Fruit fly (Drosophila melanogaster) whole organism, pupa: ENCODE measurements around the gene CG13737.

Experiments
- CG12605 ChIP-seq: fragments of 200-800 bp; sonication (Bioruptor generic); IDR thresholded peaks from 2 replicates; pipeline ENCODE4 v1.3.6; 2022; ENCODE audit warnings: missing biosample characterization, missing genetic modification characterization
- CG13204 ChIP-seq: fragments of 200-800 bp; sonication (Bioruptor generic); optimal IDR thresholded peaks from 2 replicates; lab custom pipeline; 2018; ENCODE audit warnings: missing biosample characterization, mild to moderate bottlenecking, missing genetic modification characterization, moderate library complexity
- CG14655 ChIP-seq: fragments of 200-800 bp; sonication (Bioruptor generic); optimal IDR thresholded peaks from 3 replicates; lab custom pipeline; 2017; ENCODE audit warnings: mild to moderate bottlenecking, missing biosample characterization, missing genetic modification reagents, missing genetic modification characterization
- CG17806 ChIP-seq: fragments of 200-800 bp; sonication (Bioruptor generic); optimal IDR thresholded peaks from 2 replicates; lab custom pipeline; 2018; ENCODE audit warnings: missing biosample characterization, mild to moderate bottlenecking, missing genetic modification characterization, moderate library complexity
- CG4496 ChIP-seq: fragments of 200-800 bp; sonication (Bioruptor generic); IDR thresholded peaks from 3 replicates; pipeline ENCODE4 v1.3.6; 2022; ENCODE audit warnings: missing biosample characterization, missing genetic modification characterization
- CG8159 ChIP-seq: fragments of 200-800 bp; sonication (Bioruptor generic); optimal IDR thresholded peaks from 3 replicates; lab custom pipeline; 2018; ENCODE audit warnings: missing biosample characterization, mild to moderate bottlenecking, missing genetic modification characterization, moderate library complexity
- CG8301 ChIP-seq: fragments of 200-800 bp; sonication (Bioruptor generic); optimal IDR thresholded peaks from 2 replicates; lab custom pipeline; 2018; ENCODE audit warnings: missing biosample characterization, mild to moderate bottlenecking, missing genetic modification characterization
- CG9948 ChIP-seq: fragments of 200-800 bp; sonication (Bioruptor generic); optimal IDR thresholded peaks from 2 replicates; lab custom pipeline; 2018; ENCODE audit warnings: missing biosample characterization, mild to moderate bottlenecking, missing genetic modification characterization, moderate library complexity
- D1 ChIP-seq: fragments of 200-800 bp; sonication (Bioruptor generic); optimal IDR thresholded peaks from 2 replicates; lab custom pipeline; 2018; ENCODE audit warnings: missing biosample characterization, mild to moderate bottlenecking, missing genetic modification characterization, moderate library complexity
- EcR ChIP-seq: fragments of 200-800 bp; sonication (Bioruptor generic); optimal IDR thresholded peaks from 3 replicates; lab custom pipeline; 2019; ENCODE audit warnings: missing biosample characterization, missing genetic modification characterization, mild to moderate bottlenecking, moderate library complexity, missing genetic modification reagents
- Pif1B ChIP-seq: fragments of 200-800 bp; sonication (Bioruptor generic); optimal IDR thresholded peaks from 3 replicates; lab custom pipeline; 2016; ENCODE audit warnings: missing biosample characterization, missing genetic modification characterization
- Snoo ChIP-seq: fragments of 200-800 bp; sonication (Bioruptor generic); optimal IDR thresholded peaks from 3 replicates; lab custom pipeline; 2017; ENCODE audit warnings: missing biosample characterization, mild to moderate bottlenecking, missing genetic modification characterization, inconsistent platforms
- fd96Ca ChIP-seq: fragments of 200-800 bp; sonication (Bioruptor generic); IDR thresholded peaks from 3 replicates; pipeline ENCODE4 v1.3.6; 2022; ENCODE audit warnings: missing biosample characterization, missing genetic modification characterization
- rn ChIP-seq: fragments of 200-800 bp; sonication (Bioruptor generic); IDR thresholded peaks from 2 replicates; pipeline ENCODE4 v1.3.6; 2022; ENCODE audit warnings: missing biosample characterization, missing genetic modification characterization

- TF ChIP-seq CG9948 (tag; lab: Kevin White, UChicago) (no peak), EcR (no peak), CG14655 (GFP tag; lab: Kevin White, UChicago) (no peak), Pif1B (GFP tag; lab: Kevin White, UChicago) (no peak), CG8159 (tag; lab: Kevin White, UChicago) (no peak), rn (no peak), CG17806 (tag; lab: Kevin White, UChicago) (no peak), Snoo (tag; lab: Kevin White, UChicago) (no peak), CG8301 (no peak), CG12605 (GFP tag; lab: Robert Waterston, UW) (no peak), fd96Ca (GFP tag; lab: Robert Waterston, UW) (no peak), CG13204 (GFP tag; lab: Kevin White, UChicago) (no peak), D1 (tag; lab: Kevin White, UChicago) (no peak), CG4496 (no peak)
These were observed 8.3 kb downstream of the CG13737 start for dm6 chr3L:13887092-13887491.
